Fruit fly (Drosophila melanogaster) whole organism, wandering third instar larva: ENCODE data around the gene parvin.

ENCODE experiments used
- Abd-B ChIP-seq: fragments of >200 bp; optimal IDR thresholded peaks from 2 replicates; lab custom pipeline; 2017; ENCODE audit warnings: missing biosample characterization, missing genetic modification characterization
- CG32264 ChIP-seq: fragments of 200-800 bp; sonication (Bioruptor generic); optimal IDR thresholded peaks from 2 replicates; lab custom pipeline; 2016; ENCODE audit warnings: missing biosample characterization, missing genetic modification characterization
- CG9705 ChIP-seq: fragments of 200-800 bp; sonication (Bioruptor generic); optimal IDR thresholded peaks from 2 replicates; lab custom pipeline; 2018; ENCODE audit warnings: missing biosample characterization, mild to moderate bottlenecking, missing genetic modification characterization
- CrebA ChIP-seq: fragments of 200-800 bp; sonication (Bioruptor generic); optimal IDR thresholded peaks from 2 replicates; lab custom pipeline; 2016; ENCODE audit warnings: missing biosample characterization, mild to moderate bottlenecking, missing genetic modification characterization, borderline replicate concordance
- Dfd ChIP-seq: fragments of >200 bp; optimal IDR thresholded peaks from 2 replicates; lab custom pipeline; 2017; ENCODE audit warnings: missing biosample characterization, missing genetic modification characterization
- Dif ChIP-seq: fragments of 200-275, 200-300 bp; sonication (Bioruptor generic); optimal IDR thresholded peaks from 2 replicates; lab custom pipeline; 2018; ENCODE audit warnings: missing biosample characterization, missing genetic modification characterization; ENCODE audit not compliant: partially characterized antibody
- GATAd ChIP-seq: sonication (Bioruptor generic); optimal IDR thresholded peaks from 2 replicates; lab custom pipeline; 2016; ENCODE audit warnings: missing biosample characterization, missing genetic modification characterization
- HLH106 ChIP-seq: fragments of 200-800 bp; optimal IDR thresholded peaks from 3 replicates; lab custom pipeline; 2019; ENCODE audit warnings: missing biosample characterization, mild to moderate bottlenecking, missing genetic modification characterization, moderate library complexity
- Hnf4 ChIP-seq: fragments of 200-800 bp; sonication (Bioruptor generic); optimal IDR thresholded peaks from 2 replicates; lab custom pipeline; 2016; ENCODE audit warnings: missing biosample characterization, mild to moderate bottlenecking, missing genetic modification characterization
- Hr83 ChIP-seq: fragments of 200-300 bp; sonication (Bioruptor generic); optimal IDR thresholded peaks from 2 replicates; lab custom pipeline; 2016; ENCODE audit warnings: missing biosample characterization, mild to moderate bottlenecking, missing genetic modification characterization, moderate library complexity; ENCODE audit not compliant: poor library complexity, severe bottlenecking
- Jra ChIP-seq: sonication (Bioruptor generic); optimal IDR thresholded peaks from 2 replicates; lab custom pipeline; 2016; ENCODE audit warnings: missing biosample characterization, missing genetic modification characterization
- Myc ChIP-seq: fragments of >200 bp; optimal IDR thresholded peaks from 2 replicates; lab custom pipeline; 2017
- N ChIP-seq: fragments of >200 bp; optimal IDR thresholded peaks from 2 replicates; lab custom pipeline; 2018; ENCODE audit warnings: missing biosample characterization, missing external identifiers, missing genetic modification characterization
- OdsH ChIP-seq: fragments of 200-800 bp; sonication (Bioruptor generic); optimal IDR thresholded peaks from 2 replicates; lab custom pipeline; 2016; ENCODE audit warnings: missing biosample characterization, mild to moderate bottlenecking, missing genetic modification characterization
- Rel ChIP-seq, 2 experiments: fragments of 200-800 bp; sonication (Bioruptor generic) in 1 of 2; optimal IDR thresholded peaks; 2 replicates in 1 of 2; 3 replicates in 1 of 2; lab custom pipeline; 2016 to 2019; ENCODE audit warnings: mild to moderate bottlenecking in 2 of 2, missing biosample characterization in 2 of 2, missing genetic modification characterization in 2 of 2, moderate library complexity in 1 of 2
- Sp1 ChIP-seq: fragments of 200-800 bp; sonication (Bioruptor generic); optimal IDR thresholded peaks from 3 replicates; lab custom pipeline; 2019; ENCODE audit warnings: missing biosample characterization, mild to moderate bottlenecking, missing genetic modification characterization, moderate library complexity
- br ChIP-seq: fragments of 200-800 bp; sonication (Bioruptor generic); optimal IDR thresholded peaks from 2 replicates; lab custom pipeline; 2016; ENCODE audit warnings: missing biosample characterization, missing genetic modification characterization
- dl ChIP-seq, 2 experiments: fragments of 175-275, 200-275 bp in 1 of 2; fragments of 200-275 bp in 1 of 2; sonication (Bioruptor generic); optimal IDR thresholded peaks; lab custom pipeline; 2018; ENCODE audit warnings: mild to moderate bottlenecking in 2 of 2, missing biosample characterization in 2 of 2, missing genetic modification characterization in 2 of 2, moderate library complexity in 2 of 2; ENCODE audit not compliant: partially characterized antibody in 2 of 2, insufficient read depth in 1 of 2
- ey ChIP-seq: fragments of 200-800 bp; sonication (Bioruptor generic); optimal IDR thresholded peaks from 2 replicates; lab custom pipeline; 2016; ENCODE audit warnings: missing biosample characterization, missing genetic modification characterization
- foxo ChIP-seq, 2 experiments: fragments of 200-800 bp; sonication (Bioruptor generic); optimal IDR thresholded peaks; 2 replicates in 1 of 2; 3 replicates in 1 of 2; lab custom pipeline; 2016 to 2017; ENCODE audit warnings: missing biosample characterization in 2 of 2, missing genetic modification characterization in 2 of 2
- fru ChIP-seq: fragments of 200-800 bp; sonication (Bioruptor generic); optimal IDR thresholded peaks from 3 replicates; lab custom pipeline; 2016; ENCODE audit warnings: missing biosample characterization, mild to moderate bottlenecking, missing genetic modification characterization
- h ChIP-seq: fragments of 200-800 bp; sonication (Bioruptor generic); optimal IDR thresholded peaks from 3 replicates; lab custom pipeline; 2016; ENCODE audit warnings: missing biosample characterization, mild to moderate bottlenecking, missing genetic modification characterization
- lola ChIP-seq: fragments of >200 bp; optimal IDR thresholded peaks from 2 replicates; lab custom pipeline; 2017; ENCODE audit warnings: missing biosample characterization, missing genetic modification characterization
- pan ChIP-seq: fragments of >200 bp; optimal IDR thresholded peaks from 2 replicates; lab custom pipeline; 2017
- psq ChIP-seq: fragments of 200-800 bp; sonication (Bioruptor generic); optimal IDR thresholded peaks from 3 replicates; lab custom pipeline; 2017; ENCODE audit warnings: missing biosample characterization, mild to moderate bottlenecking, missing genetic modification characterization, moderate library complexity
- rgr ChIP-seq: fragments of 200-800 bp; sonication (Bioruptor generic); optimal IDR thresholded peaks from 3 replicates; lab custom pipeline; 2016; ENCODE audit warnings: missing biosample characterization, mild to moderate bottlenecking, missing genetic modification characterization
- sage ChIP-seq: fragments of 200-800 bp; sonication (Bioruptor generic); optimal IDR thresholded peaks from 2 replicates; lab custom pipeline; 2016; ENCODE audit warnings: missing biosample characterization, mild to moderate bottlenecking, missing genetic modification characterization
- tai ChIP-seq: sonication (Bioruptor generic); optimal IDR thresholded peaks from 2 replicates; lab custom pipeline; 2016; ENCODE audit warnings: missing biosample characterization, missing genetic modification characterization
- usp ChIP-seq: fragments of >200 bp; optimal IDR thresholded peaks from 2 replicates; lab custom pipeline; 2017; ENCODE audit warnings: missing biosample characterization, missing genetic modification characterization

Gene parvin

DNA sequence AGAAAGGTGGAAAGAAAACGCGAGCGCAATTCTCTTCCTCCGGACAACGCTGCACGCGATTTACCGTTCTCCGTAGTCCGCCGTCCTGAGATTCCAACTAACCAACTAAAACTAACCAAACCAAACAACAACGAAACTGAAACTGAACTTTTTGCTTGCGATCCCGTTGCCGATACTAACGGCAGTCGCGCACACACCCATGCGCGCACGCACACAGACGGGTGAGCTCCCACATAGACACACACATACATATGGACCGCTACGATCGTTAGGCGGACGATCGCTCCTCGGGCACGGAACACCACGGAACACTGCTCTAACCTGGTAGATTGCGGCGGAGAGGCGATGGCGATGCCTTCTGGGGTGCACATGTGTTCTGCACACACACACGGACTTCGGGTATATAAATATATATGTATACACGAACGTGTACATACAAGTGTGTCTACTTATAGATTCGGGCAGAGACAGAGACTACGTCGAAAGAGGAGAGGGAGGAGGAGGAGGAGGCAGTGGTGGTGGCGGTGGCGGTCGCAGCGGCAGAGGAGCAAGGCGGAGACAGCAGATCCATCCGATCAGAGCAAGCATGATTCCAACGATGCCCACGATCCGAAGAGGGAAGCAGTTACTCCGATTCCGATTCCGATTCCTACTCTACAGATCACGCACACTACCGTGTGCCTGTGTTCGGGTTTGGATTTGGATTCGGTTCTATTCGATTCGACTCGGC, 32.8 kb upstream of the parvin start, which contains the start of gene meso18E:
TSS of gene meso18E (minus strand) at position 148 of the 730 bp plus-strand sequence.
- no peak for TF ChIP-seq Abd-B (GFP tag; lab: Kevin White, UChicago)
- TF ChIP-seq HLH106: no peak
- TF ChIP-seq CrebA (GFP tag; lab: Kevin White, UChicago): no peak
- no peak for TF ChIP-seq CG9705 (GFP tag; lab: Kevin White, UChicago)
- TF ChIP-seq OdsH (GFP tag; lab: Kevin White, UChicago): no peak
- TF ChIP-seq Hr83 (GFP tag; lab: Kevin White, UChicago): no peak
- TF ChIP-seq fru (GFP tag; lab: Kevin White, UChicago): no peak
- no peak for TF ChIP-seq ey
- no peak for TF ChIP-seq Myc
- TF ChIP-seq N (GFP tag; lab: Kevin White, UChicago): no peak
- TF ChIP-seq GATAd (GFP tag; lab: Kevin White, UChicago): no peak
- TF ChIP-seq tai (GFP tag; lab: Kevin White, UChicago): no peak
- TF ChIP-seq foxo (GFP tag; optimal IDR thresholded peaks at IDR 0.05; lab: Kevin White, UChicago): no peak
- no peak for TF ChIP-seq Jra (GFP tag; lab: Kevin White, UChicago)
- TF ChIP-seq CG32264 (GFP tag; lab: Kevin White, UChicago): no peak
- TF ChIP-seq rgr (GFP tag; lab: Kevin White, UChicago): no peak
- TF ChIP-seq Sp1: no peak
- no peak for TF ChIP-seq Hnf4 (GFP tag; lab: Kevin White, UChicago)

- TF ChIP-seq HLH106 (no peak), psq (GFP tag; lab: Kevin White, UChicago) (no peak), h (no peak), CG32264 (GFP tag; lab: Kevin White, UChicago) (no peak), foxo (GFP tag; optimal IDR thresholded peaks at IDR 0.05; lab: Kevin White, UChicago) (no peak), lola (no peak), sage (GFP tag; lab: Kevin White, UChicago) (no peak), N (GFP tag; lab: Kevin White, UChicago) (no peak)
These were observed 31.0 kb upstream of the parvin start for dm6 chrX:19714816-19715215.

DNA sequence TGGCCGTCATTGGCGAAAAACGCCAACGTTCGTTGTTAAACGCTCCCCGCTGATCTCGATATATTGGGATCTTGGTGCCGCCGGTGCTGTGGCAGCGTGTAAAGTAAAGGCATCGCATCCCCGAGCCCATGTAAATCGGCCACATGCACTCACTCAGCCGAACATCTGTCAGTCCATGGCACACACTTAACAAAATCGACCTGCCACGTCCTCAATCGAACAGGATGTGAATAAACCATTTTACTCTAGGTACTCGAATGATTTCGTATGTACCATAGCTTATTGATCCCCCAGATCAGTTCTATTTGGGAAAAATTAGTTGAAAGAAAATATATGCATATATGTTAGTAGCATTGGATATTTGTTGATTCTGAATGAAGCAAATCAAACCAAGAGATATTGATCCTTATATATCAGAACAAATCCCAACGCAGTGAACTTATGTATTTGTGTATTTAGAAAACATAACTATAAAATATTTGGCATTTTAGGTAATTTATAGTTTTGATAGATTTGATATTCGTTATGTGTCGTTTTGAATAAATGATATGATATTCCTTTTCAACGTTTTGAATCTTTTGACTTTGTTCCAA, 29.4 kb upstream of the parvin start:
- TF ChIP-seq br (GFP tag; lab: Kevin White, UChicago) (no peak), ey (no peak), fru (GFP tag; lab: Kevin White, UChicago) (no peak), pan (lab: Kevin White, UChicago) (no peak)

DNA sequence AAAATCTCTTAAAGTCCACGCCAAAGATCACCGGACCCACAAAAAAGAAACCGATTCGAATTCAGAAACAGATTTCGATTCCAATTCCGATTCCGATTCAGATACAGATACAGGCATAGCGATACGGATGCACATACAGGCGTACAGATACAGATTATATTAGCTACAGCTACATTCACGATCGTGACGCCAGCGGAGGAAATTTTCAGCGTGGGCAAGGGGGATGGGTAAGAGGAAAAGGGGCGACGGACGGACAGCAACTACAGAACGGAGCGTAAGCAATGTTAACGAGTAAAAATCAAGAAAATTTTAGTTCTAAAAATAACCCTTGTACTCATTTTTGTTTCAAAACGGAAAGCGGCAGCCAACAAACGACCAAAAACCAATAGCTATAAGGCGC, 28.8 kb upstream of the parvin start:
- no peak for TF ChIP-seq fru (GFP tag; lab: Kevin White, UChicago)

dm6 chrX:19717988-19718973, 27.6 kb upstream of the parvin start, which contains the start of gene CG12531:
CG12531 (plus strand) TSS chrX:19718923.
- TF ChIP-seq Hr83 (GFP tag; lab: Kevin White, UChicago) (no peak), tai (GFP tag; lab: Kevin White, UChicago) (no peak), Dfd (no peak), Rel (GFP tag; optimal IDR thresholded peaks at IDR 0.05; lab: Kevin White, UChicago) (no peak), Rel (tag; optimal IDR thresholded peaks at IDR 0.05; lab: Kevin White, UChicago) (no peak), dl (GFP tag; optimal IDR thresholded peaks at IDR 0.05; lab: Kevin White, UChicago; ENCODE audit: insufficient read depth in 1 of 2, partially characterized antibody in 2 of 2) (no peak), Abd-B (GFP tag; lab: Kevin White, UChicago) (no peak), usp (GFP tag; lab: Kevin White, UChicago) (no peak), Dif (GFP tag; lab: Kevin White, UChicago) (no peak)
